Worm (Caenorhabditis elegans) whole organism, L1 larva: ENCODE measurements around the gene srd-42.

ENCODE experiments used
- Y116A8C.19 ChIP-seq: sonication (generic microtip); optimal IDR thresholded peaks from 2 replicates; lab custom pipeline; 2016; ENCODE audit warnings: missing compliant biosample characterization, missing genetic modification characterization, borderline replicate concordance
- ceh-88 ChIP-seq: fragments of 200-800 bp; sonication (Bioruptor generic); IDR thresholded peaks from 2 replicates; pipeline ENCODE4 v1.3.6; 2022; ENCODE audit warnings: missing genetic modification characterization, missing compliant biosample characterization
- ces-1 ChIP-seq: fragments of 150-350 bp; optimal IDR thresholded peaks from 2 replicates; lab custom pipeline; 2014; ENCODE audit warnings: missing biosample characterization, missing genetic modification reagents, missing genetic modification characterization
- dpl-1 ChIP-seq, 3 experiments: fragments of 150-350 bp in 2 of 3; sonication (generic microtip) in 1 of 3; optimal IDR thresholded peaks; 2 replicates each; lab custom pipeline; 2014 to 2017; ENCODE audit warnings: missing biosample characterization in 3 of 3, missing genetic modification characterization in 3 of 3, missing genetic modification reagents in 3 of 3
- efl-1 ChIP-seq, 4 experiments: fragments of 150-350 bp; optimal IDR thresholded peaks in 3 of 4; peaks in 1 of 4; 1 replicate in 1 of 4; 2 replicates in 3 of 4; lab custom pipeline; 2014; ENCODE audit warnings: missing biosample characterization in 2 of 4, missing genetic modification characterization in 2 of 4, missing genetic modification reagents in 2 of 4
- egl-27 ChIP-seq, 2 experiments: fragments of 150-350 bp in 1 of 2; sonication (generic microtip); optimal IDR thresholded peaks; 3 replicates each; lab custom pipeline; 2017 to 2018; ENCODE audit warnings: missing biosample characterization in 2 of 2, missing genetic modification characterization in 2 of 2, missing genetic modification reagents in 2 of 2
- elt-3 ChIP-seq, 6 experiments: fragments of 150-350 bp in 1 of 6; sonication (generic microtip); optimal IDR thresholded peaks; 2 replicates each; lab custom pipeline; 2017 to 2018; ENCODE audit warnings: missing biosample characterization in 6 of 6, missing genetic modification characterization in 6 of 6, inconsistent platforms in 1 of 6
- ets-5 ChIP-seq: fragments of 200-800 bp; sonication (Bioruptor generic); IDR thresholded peaks from 2 replicates; pipeline ENCODE4 v1.3.6; 2022; ENCODE audit warnings: missing genetic modification characterization, missing compliant biosample characterization
- fkh-4 ChIP-seq: sonication (generic microtip); optimal IDR thresholded peaks from 2 replicates; lab custom pipeline; 2016; ENCODE audit warnings: missing compliant biosample characterization, missing genetic modification characterization, borderline replicate concordance
- grh-1 ChIP-seq: fragments of 200-800 bp; sonication (Bioruptor generic); IDR thresholded peaks from 2 replicates; pipeline ENCODE4 v1.3.6; 2022; ENCODE audit warnings: missing genetic modification reagents, missing genetic modification characterization, missing compliant biosample characterization
- hpl-2 ChIP-seq: fragments of 150-350 bp; optimal IDR thresholded peaks from 2 replicates; lab custom pipeline; 2014; ENCODE audit warnings: missing biosample characterization, missing genetic modification reagents, missing genetic modification characterization
- irx-1 ChIP-seq: sonication (generic microtip); optimal IDR thresholded peaks from 2 replicates; lab custom pipeline; 2016; ENCODE audit warnings: missing genetic modification characterization, missing compliant biosample characterization
- lin-13 ChIP-seq: fragments of 150-350 bp; optimal IDR thresholded peaks from 2 replicates; lab custom pipeline; 2014; ENCODE audit warnings: missing biosample characterization, missing genetic modification reagents, missing genetic modification characterization
- lin-14 ChIP-seq: fragments of 200-800 bp; sonication (Bioruptor generic); optimal IDR thresholded peaks from 2 replicates; lab custom pipeline; 2018; ENCODE audit warnings: mild to moderate bottlenecking, missing genetic modification characterization, moderate library complexity, missing compliant biosample characterization
- lin-15B ChIP-seq: fragments of 150-350 bp; sonication (generic microtip); optimal IDR thresholded peaks from 3 replicates; lab custom pipeline; 2014; ENCODE audit warnings: missing biosample characterization, missing genetic modification characterization
- lin-35 ChIP-seq, 2 experiments: fragments of 150-350 bp; optimal IDR thresholded peaks; 2 replicates each; lab custom pipeline; 2014; ENCODE audit warnings: missing biosample characterization in 2 of 2, missing genetic modification characterization in 2 of 2, missing genetic modification reagents in 2 of 2
- lsy-2 ChIP-seq, 2 experiments: fragments of 150-350 bp; optimal IDR thresholded peaks; 2 replicates each; lab custom pipeline; 2014; ENCODE audit warnings: missing biosample characterization in 2 of 2, missing genetic modification characterization in 2 of 2
- mab-9 ChIP-seq: fragments of 200-800 bp; sonication (Bioruptor generic); IDR thresholded peaks from 2 replicates; pipeline ENCODE4 v1.3.6; 2022; ENCODE audit warnings: missing genetic modification reagents, missing genetic modification characterization, missing compliant biosample characterization
- mef-2 ChIP-seq: fragments of 150-350 bp; optimal IDR thresholded peaks from 2 replicates; lab custom pipeline; 2014; ENCODE audit warnings: missing biosample characterization, missing genetic modification characterization
- nhr-12 ChIP-seq: sonication (generic microtip); optimal IDR thresholded peaks from 2 replicates; lab custom pipeline; 2017; ENCODE audit warnings: missing biosample characterization, missing genetic modification characterization
- nhr-20 ChIP-seq: sonication (generic microtip); optimal IDR thresholded peaks from 2 replicates; lab custom pipeline; 2016; ENCODE audit warnings: mild to moderate bottlenecking, missing genetic modification characterization, missing compliant biosample characterization
- nhr-237 ChIP-seq: fragments of 150-350 bp; optimal IDR thresholded peaks from 2 replicates; lab custom pipeline; 2014; ENCODE audit warnings: missing biosample characterization, missing genetic modification characterization
- nhr-28 ChIP-seq: fragments of 150-350 bp; optimal IDR thresholded peaks from 2 replicates; lab custom pipeline; 2014; ENCODE audit warnings: missing biosample characterization, missing genetic modification characterization
- nhr-71 ChIP-seq: sonication (generic microtip); optimal IDR thresholded peaks from 2 replicates; lab custom pipeline; 2016; ENCODE audit warnings: mild to moderate bottlenecking, missing genetic modification characterization, moderate library complexity, missing compliant biosample characterization
- nhr-90 ChIP-seq: sonication (generic microtip); optimal IDR thresholded peaks from 2 replicates; lab custom pipeline; 2016; ENCODE audit warnings: mild to moderate bottlenecking, missing genetic modification characterization, missing compliant biosample characterization; ENCODE audit not compliant: poor library complexity
- pag-3 ChIP-seq: sonication (generic microtip); optimal IDR thresholded peaks from 2 replicates; lab custom pipeline; 2017; ENCODE audit warnings: missing genetic modification characterization, mild to moderate bottlenecking, missing compliant biosample characterization, antibody characterized with exemption, borderline replicate concordance; ENCODE audit not compliant: insufficient read depth
- pax-3 ChIP-seq: fragments of 200-800 bp; sonication (Bioruptor generic); optimal IDR thresholded peaks from 2 replicates; lab custom pipeline; 2018; ENCODE audit warnings: mild to moderate bottlenecking, missing genetic modification characterization, moderate library complexity, missing compliant biosample characterization
- pqm-1 ChIP-seq: sonication (generic microtip); optimal IDR thresholded peaks from 3 replicates; lab custom pipeline; 2017; ENCODE audit warnings: missing biosample characterization, missing genetic modification characterization
- rnt-1 ChIP-seq: sonication (generic microtip); optimal IDR thresholded peaks from 2 replicates; lab custom pipeline; 2016; ENCODE audit warnings: mild to moderate bottlenecking, missing genetic modification characterization, moderate library complexity, missing compliant biosample characterization
- skn-1 ChIP-seq: fragments of 150-350 bp; optimal IDR thresholded peaks from 2 replicates; lab custom pipeline; 2014; ENCODE audit warnings: missing biosample characterization, missing genetic modification characterization
- snpc-4 ChIP-seq: fragments of 150-350 bp; optimal IDR thresholded peaks from 2 replicates; lab custom pipeline; 2014; ENCODE audit warnings: missing biosample characterization, missing genetic modification characterization
- snu-23 ChIP-seq: sonication (generic microtip); optimal IDR thresholded peaks from 2 replicates; lab custom pipeline; 2016; ENCODE audit warnings: missing genetic modification characterization, missing compliant biosample characterization
- sox-4 ChIP-seq: sonication (generic microtip); optimal IDR thresholded peaks from 2 replicates; lab custom pipeline; 2016; ENCODE audit warnings: missing genetic modification characterization, missing compliant biosample characterization
- sup-37 ChIP-seq: fragments of 200-800 bp; sonication (Bioruptor generic); optimal IDR thresholded peaks from 2 replicates; lab custom pipeline; 2018; ENCODE audit warnings: mild to moderate bottlenecking, missing genetic modification characterization, missing compliant biosample characterization
- swsn-7 ChIP-seq: sonication (generic microtip); optimal IDR thresholded peaks from 2 replicates; lab custom pipeline; 2016; ENCODE audit warnings: missing genetic modification characterization, missing compliant biosample characterization
- tbx-2 ChIP-seq: sonication (generic microtip); optimal IDR thresholded peaks from 2 replicates; lab custom pipeline; 2016; ENCODE audit warnings: missing genetic modification characterization, missing compliant biosample characterization
- unc-30 ChIP-seq: sonication (generic microtip); optimal IDR thresholded peaks from 2 replicates; lab custom pipeline; 2017; ENCODE audit warnings: missing biosample characterization, missing genetic modification characterization
- unc-62 ChIP-seq: fragments of 150-350 bp; optimal IDR thresholded peaks from 2 replicates; lab custom pipeline; 2014; ENCODE audit warnings: missing biosample characterization, missing genetic modification reagents, missing genetic modification characterization
- vab-15 ChIP-seq: sonication (generic microtip); optimal IDR thresholded peaks from 2 replicates; lab custom pipeline; 2017; ENCODE audit warnings: missing genotype, mild to moderate bottlenecking, missing genetic modification characterization, missing compliant biosample characterization
- ztf-11 ChIP-seq, 2 experiments: sonication (generic microtip); optimal IDR thresholded peaks; 2 replicates each; lab custom pipeline; 2016 to 2017; ENCODE audit warnings: missing genetic modification characterization in 2 of 2, missing biosample characterization in 1 of 2, missing compliant biosample characterization in 1 of 2
- ztf-4 ChIP-seq: fragments of 150-350 bp; optimal IDR thresholded peaks from 2 replicates; lab custom pipeline; 2014; ENCODE audit warnings: missing biosample characterization, missing genetic modification characterization

srd-42 gene

ce11 chrX:13350804-13351747, 47.8 kb upstream of the srd-42 start, which contains the start of gene mxl-3 (continued):
- TF ChIP-seq grh-1 (GFP tag; lab: Robert Waterston, UW) = no peak
- TF ChIP-seq snu-23 (GFP tag; lab: Kevin White, UChicago) = peak; percentile 74
- no peak for TF ChIP-seq nhr-12 (tag; lab: Kevin White, UChicago)
- TF ChIP-seq pqm-1 (tag; lab: Kevin White, UChicago) = no peak
- no peak for TF ChIP-seq sox-4 (tag; lab: Kevin White, UChicago)
- TF ChIP-seq nhr-237 (tag; lab: Kevin White, UChicago) = no peak

- TF ChIP-seq Y116A8C.19 (tag; lab: Kevin White, UChicago) (no peak), efl-1 (optimal IDR thresholded peaks at IDR 0.05; lab: Kevin White, UChicago) (no peak), efl-1 (GFP tag; optimal IDR thresholded peaks at IDR 0.05 in 1 of 2; lab: Kevin White, UChicago) (peak in 1 of 2 experiments; percentile 67), rnt-1 (tag; lab: Kevin White, UChicago) (no peak), hpl-2 (GFP tag; lab: Kevin White, UChicago) (no peak)
Measured at ce11 chrX:13350123-13350798, 47.0 kb upstream of the srd-42 start.

ce11 chrX:13349230-13350122, 46.2 kb upstream of the srd-42 start:
- peak in 1 of 2 experiments; percentile 6 for TF ChIP-seq ztf-11 (tag; optimal IDR thresholded peaks at IDR 0.05; lab: Kevin White, UChicago)
- TF ChIP-seq hpl-2 (GFP tag; lab: Kevin White, UChicago) = peak; percentile 19
- TF ChIP-seq snu-23 (GFP tag; lab: Kevin White, UChicago) = peak; percentile 55
- TF ChIP-seq mef-2 (tag; lab: Kevin White, UChicago) = no peak
- TF ChIP-seq unc-30 (tag; lab: Kevin White, UChicago) = no peak
- TF ChIP-seq egl-27 (tag; optimal IDR thresholded peaks at IDR 0.05; lab: Kevin White, UChicago) = no peak
- peak; percentile 46 for TF ChIP-seq lin-13 (GFP tag; lab: Kevin White, UChicago)
- no peak for TF ChIP-seq ets-5 (GFP tag; lab: Robert Waterston, UW)
- TF ChIP-seq tbx-2 (tag; lab: Kevin White, UChicago) = peak; percentile 56
- TF ChIP-seq vab-15 (tag; lab: Kevin White, UChicago) = no peak
- TF ChIP-seq lin-15B (tag; lab: Kevin White, UChicago) = no peak
- peak; percentile 39 to 43 for TF ChIP-seq lsy-2 (tag; optimal IDR thresholded peaks at IDR 0.05; lab: Kevin White, UChicago)
- no peak for TF ChIP-seq irx-1
- peak; percentile 52 for TF ChIP-seq nhr-20 (tag; lab: Kevin White, UChicago)
- peak; percentile 80 for TF ChIP-seq ztf-4
- TF ChIP-seq ceh-88 = no peak
- TF ChIP-seq pax-3 (tag; lab: Kevin White, UChicago) = peak; percentile 11
- no peak for TF ChIP-seq nhr-28 (tag; lab: Kevin White, UChicago)
- no peak for TF ChIP-seq pag-3 (tag; lab: Kevin White, UChicago)
- peak in 1 of 6 experiments; percentile 62 for TF ChIP-seq elt-3 (tag; optimal IDR thresholded peaks at IDR 0.05; lab: Kevin White, UChicago)
- TF ChIP-seq snpc-4 (tag; lab: Kevin White, UChicago) = no peak
- TF ChIP-seq nhr-71 (tag; lab: Kevin White, UChicago) = peak; percentile 77
- TF ChIP-seq lin-35 (GFP tag; optimal IDR thresholded peaks at IDR 0.05; lab: Kevin White, UChicago) = peak in 1 of 2 experiments; percentile 18
- no peak for TF ChIP-seq unc-62 (GFP tag; lab: Kevin White, UChicago)
- TF ChIP-seq lin-14 = peak; percentile 18
- TF ChIP-seq dpl-1 (GFP tag; optimal IDR thresholded peaks at IDR 0.05; lab: Kevin White, UChicago) = no peak
- peak; percentile 3 for TF ChIP-seq skn-1 (tag; lab: Kevin White, UChicago)
- no peak for TF ChIP-seq ces-1 (GFP tag; lab: Kevin White, UChicago)
- TF ChIP-seq mab-9 = no peak
- peak; percentile 78 for TF ChIP-seq nhr-90 (tag; lab: Kevin White, UChicago)
- peak; percentile 8 for TF ChIP-seq sup-37 (GFP tag; lab: Kevin White, UChicago)
- TF ChIP-seq swsn-7 (tag; lab: Kevin White, UChicago) = peak; percentile 7
- TF ChIP-seq fkh-4 (tag; lab: Kevin White, UChicago) = no peak
- peak; percentile 41 for TF ChIP-seq rnt-1 (tag; lab: Kevin White, UChicago)
